Worm (Caenorhabditis elegans) whole organism, young adult: ENCODE data around the gene T14B4.8.

ENCODE experiments used
- B0019.2 ChIP-seq: fragments of 200-800 bp; sonication (Bioruptor generic); conservative IDR thresholded peaks from 2 replicates; pipeline ENCODE4 v1.3.6; 2022; ENCODE audit warnings: missing genetic modification reagents, missing genetic modification characterization, missing compliant biosample characterization
- T07F8.4 ChIP-seq: sonication (generic microtip); optimal IDR thresholded peaks from 2 replicates; lab custom pipeline; 2016; ENCODE audit warnings: mild to moderate bottlenecking, missing genetic modification characterization, moderate library complexity, missing compliant biosample characterization
- T26A5.8 ChIP-seq: sonication (generic microtip); optimal IDR thresholded peaks from 2 replicates; lab custom pipeline; 2016; ENCODE audit warnings: missing genetic modification characterization, missing compliant biosample characterization
- Y53G8AR.9 ChIP-seq: fragments of 200-800 bp; sonication (Bioruptor generic); conservative IDR thresholded peaks from 2 replicates; pipeline ENCODE4 v1.3.6; 2022; ENCODE audit warnings: missing genetic modification reagents, missing genetic modification characterization, missing compliant biosample characterization
- ccch-3 ChIP-seq: fragments of 200-800 bp; sonication (Bioruptor generic); optimal IDR thresholded peaks from 2 replicates; lab custom pipeline; 2018; ENCODE audit warnings: mild to moderate bottlenecking, missing genetic modification characterization, missing compliant biosample characterization
- ceh-58 ChIP-seq: fragments of 200-800 bp; sonication (Bioruptor generic); IDR thresholded peaks from 2 replicates; pipeline ENCODE4 v1.3.6; 2022; ENCODE audit warnings: missing genetic modification characterization, missing compliant biosample characterization
- hrde-1 ChIP-seq: sonication (generic microtip); optimal IDR thresholded peaks from 2 replicates; lab custom pipeline; 2016; ENCODE audit warnings: missing genetic modification characterization, mild to moderate bottlenecking, missing compliant biosample characterization, moderate library complexity, missing genotype, missing genetic modification reagents, borderline replicate concordance
- let-607 ChIP-seq, 2 experiments: fragments of 200-800 bp in 1 of 2; sonication (Bioruptor generic) in 1 of 2; sonication (generic microtip) in 1 of 2; optimal IDR thresholded peaks; 2 replicates each; lab custom pipeline; 2016 to 2018; ENCODE audit warnings: mild to moderate bottlenecking in 2 of 2, missing compliant biosample characterization in 2 of 2, missing genetic modification characterization in 2 of 2, moderate library complexity in 2 of 2, missing genotype in 1 of 2
- lin-35 ChIP-seq, 3 experiments: fragments of 150-350 bp in 2 of 3; sonication (generic microtip) in 1 of 3; optimal IDR thresholded peaks; 2 replicates each; lab custom pipeline; 2014 to 2018; ENCODE audit warnings: missing biosample characterization in 3 of 3, missing genetic modification characterization in 3 of 3, missing genetic modification reagents in 3 of 3
- lin-54 ChIP-seq: fragments of 200-800 bp; sonication (Bioruptor generic); optimal IDR thresholded peaks from 2 replicates; lab custom pipeline; 2018; ENCODE audit warnings: mild to moderate bottlenecking, missing genetic modification characterization, missing compliant biosample characterization
- mes-4 ChIP-seq: sonication (generic microtip); optimal IDR thresholded peaks from 2 replicates; lab custom pipeline; 2016; ENCODE audit warnings: missing genotype, missing genetic modification characterization, missing compliant biosample characterization
- nfya-1 ChIP-seq: sonication (generic microtip); optimal IDR thresholded peaks from 2 replicates; lab custom pipeline; 2017; ENCODE audit warnings: antibody characterized with exemption, missing compliant biosample characterization, missing genetic modification characterization, borderline replicate concordance; ENCODE audit not compliant: insufficient read depth

ce11 chrII:6716638-6717037, 12.6 kb downstream of the T14B4.8 start, which contains the start of the genes T14B4.5 and T14B4.20:
- TF ChIP-seq lin-35 (GFP tag; optimal IDR thresholded peaks at IDR 0.05; lab: Kevin White, UChicago) (no peak), T07F8.4 (tag; lab: Kevin White, UChicago) (no peak), mes-4 (tag; lab: Kevin White, UChicago) (no peak), hrde-1 (no peak), lin-54 (GFP tag; lab: Kevin White, UChicago) (no peak), B0019.2 (no peak), let-607 (tag; optimal IDR thresholded peaks at IDR 0.05; lab: Kevin White, UChicago) (no peak), T26A5.8 (tag; lab: Kevin White, UChicago) (no peak), ceh-58 (GFP tag; lab: Robert Waterston, UW) (no peak), nfya-1 (tag; lab: Kevin White, UChicago) (no peak), ccch-3 (no peak), Y53G8AR.9 (GFP tag; lab: Robert Waterston, UW) (no peak)
